Worm (Caenorhabditis elegans) whole organism, late embryonic: ENCODE measurements around the gene C37C3.9.

Experiments used
- C08G9.2 ChIP-seq: sonication (generic microtip); optimal IDR thresholded peaks from 2 replicates; lab custom pipeline; 2016; ENCODE audit warnings: mild to moderate bottlenecking, missing genetic modification characterization, moderate library complexity, missing compliant biosample characterization
- F13H6.1 ChIP-seq: sonication (generic microtip); optimal IDR thresholded peaks from 2 replicates; lab custom pipeline; 2016; ENCODE audit warnings: missing genetic modification characterization, missing compliant biosample characterization
- K02D7.2 ChIP-seq: sonication (generic microtip); optimal IDR thresholded peaks from 2 replicates; lab custom pipeline; 2017; ENCODE audit warnings: mild to moderate bottlenecking, missing genetic modification characterization, missing compliant biosample characterization
- K09A11.1 ChIP-seq: sonication (generic microtip); optimal IDR thresholded peaks from 2 replicates; lab custom pipeline; 2017; ENCODE audit warnings: antibody characterized with exemption, mild to moderate bottlenecking, missing genetic modification characterization, missing compliant biosample characterization; ENCODE audit not compliant: insufficient read depth
- ceh-14 ChIP-seq: sonication (generic microtip); optimal IDR thresholded peaks from 2 replicates; lab custom pipeline; 2016; ENCODE audit warnings: missing genotype, missing genetic modification characterization, missing compliant biosample characterization
- ceh-19 ChIP-seq: fragments of 200-800 bp; sonication (Bioruptor generic); optimal IDR thresholded peaks from 2 replicates; lab custom pipeline; 2018; ENCODE audit warnings: mild to moderate bottlenecking, missing genetic modification characterization, missing compliant biosample characterization
- ceh-2 ChIP-seq: sonication (generic microtip); optimal IDR thresholded peaks from 2 replicates; lab custom pipeline; 2016; ENCODE audit warnings: missing genotype, missing genetic modification characterization, missing compliant biosample characterization
- ceh-30 ChIP-seq: fragments of 150-350 bp; optimal IDR thresholded peaks from 2 replicates; lab custom pipeline; 2014; ENCODE audit warnings: missing biosample characterization, missing genetic modification characterization
- ceh-45 ChIP-seq: fragments of 200-800 bp; sonication (Bioruptor generic); IDR thresholded peaks from 2 replicates; pipeline ENCODE4 v1.3.6; 2022; ENCODE audit warnings: missing genetic modification reagents, missing genetic modification characterization, missing compliant biosample characterization
- ceh-48 ChIP-seq: sonication (generic microtip); optimal IDR thresholded peaks from 2 replicates; lab custom pipeline; 2016; ENCODE audit warnings: missing genetic modification characterization, inconsistent platforms, missing compliant biosample characterization
- ceh-6 ChIP-seq: fragments of 200-800 bp; sonication (Bioruptor generic); optimal IDR thresholded peaks from 2 replicates; lab custom pipeline; 2018; ENCODE audit warnings: mild to moderate bottlenecking, missing genetic modification characterization, missing compliant biosample characterization
- elt-2 ChIP-seq: sonication (generic microtip); optimal IDR thresholded peaks from 2 replicates; lab custom pipeline; 2016; ENCODE audit warnings: missing genetic modification reagents, missing genetic modification characterization, missing compliant biosample characterization
- eyg-1 ChIP-seq: sonication (generic microtip); optimal IDR thresholded peaks from 2 replicates; lab custom pipeline; 2016; ENCODE audit warnings: missing genotype, missing genetic modification characterization, missing compliant biosample characterization
- hlh-13 ChIP-seq: fragments of 200-800 bp; sonication (Bioruptor generic); optimal IDR thresholded peaks from 2 replicates; lab custom pipeline; 2018; ENCODE audit warnings: mild to moderate bottlenecking, missing genetic modification characterization, missing compliant biosample characterization
- hlh-15 ChIP-seq: sonication (generic microtip); optimal IDR thresholded peaks from 2 replicates; lab custom pipeline; 2016; ENCODE audit warnings: missing genetic modification characterization, missing compliant biosample characterization
- hlh-30 ChIP-seq: sonication (generic microtip); optimal IDR thresholded peaks from 2 replicates; lab custom pipeline; 2017; ENCODE audit warnings: antibody characterized with exemption, missing genetic modification characterization, missing compliant biosample characterization; ENCODE audit not compliant: insufficient read depth
- hlh-6 ChIP-seq: sonication (generic microtip); optimal IDR thresholded peaks from 2 replicates; lab custom pipeline; 2016; ENCODE audit warnings: missing genotype, missing genetic modification characterization, missing compliant biosample characterization
- hlh-8 ChIP-seq: sonication (generic microtip); optimal IDR thresholded peaks from 2 replicates; lab custom pipeline; 2016; ENCODE audit warnings: missing genotype, missing genetic modification characterization, missing compliant biosample characterization
- lim-6 ChIP-seq: sonication (generic microtip); optimal IDR thresholded peaks from 2 replicates; lab custom pipeline; 2016; ENCODE audit warnings: missing genetic modification characterization, missing compliant biosample characterization
- lin-11 ChIP-seq: fragments of 200-800 bp; sonication (Bioruptor generic); optimal IDR thresholded peaks from 2 replicates; lab custom pipeline; 2018; ENCODE audit warnings: mild to moderate bottlenecking, missing genetic modification characterization, missing compliant biosample characterization
- madf-2 ChIP-seq: sonication (generic microtip); optimal IDR thresholded peaks from 2 replicates; lab custom pipeline; 2017; ENCODE audit warnings: missing genetic modification characterization, missing compliant biosample characterization
- mec-3 ChIP-seq: sonication (generic microtip); optimal IDR thresholded peaks from 2 replicates; lab custom pipeline; 2016; ENCODE audit warnings: borderline replicate concordance, missing genetic modification characterization, missing compliant biosample characterization
- nfya-1 ChIP-seq: sonication (generic microtip); optimal IDR thresholded peaks from 2 replicates; lab custom pipeline; 2017; ENCODE audit warnings: missing genetic modification characterization, mild to moderate bottlenecking, missing compliant biosample characterization, antibody characterized with exemption, moderate library complexity
- npax-4 ChIP-seq: sonication (generic microtip); optimal IDR thresholded peaks from 2 replicates; lab custom pipeline; 2016; ENCODE audit warnings: missing genetic modification characterization, missing compliant biosample characterization
- odd-2 ChIP-seq: sonication (generic microtip); optimal IDR thresholded peaks from 2 replicates; lab custom pipeline; 2017; ENCODE audit warnings: antibody characterized with exemption, mild to moderate bottlenecking, missing genetic modification characterization, missing compliant biosample characterization
- pat-9 ChIP-seq: fragments of 200-800 bp; sonication (Bioruptor generic); optimal IDR thresholded peaks from 2 replicates; lab custom pipeline; 2018; ENCODE audit warnings: mild to moderate bottlenecking, missing genetic modification characterization, moderate library complexity, missing compliant biosample characterization
- pha-2 ChIP-seq: sonication (generic microtip); optimal IDR thresholded peaks from 2 replicates; lab custom pipeline; 2017; ENCODE audit warnings: mild to moderate bottlenecking, missing genetic modification characterization, missing compliant biosample characterization
- pha-4 ChIP-seq: fragments of 150-350 bp; optimal IDR thresholded peaks from 2 replicates; lab custom pipeline; 2018; ENCODE audit warnings: missing biosample characterization, missing genetic modification reagents, missing genetic modification characterization
- pqm-1 ChIP-seq: sonication (generic microtip); optimal IDR thresholded peaks from 2 replicates; lab custom pipeline; 2016; ENCODE audit warnings: missing genetic modification characterization, missing compliant biosample characterization
- pros-1 ChIP-seq: fragments of 150-350 bp; optimal IDR thresholded peaks from 2 replicates; lab custom pipeline; 2014; ENCODE audit warnings: missing biosample characterization, missing genetic modification reagents, missing genetic modification characterization
- ref-2 ChIP-seq: sonication (generic microtip); optimal IDR thresholded peaks from 2 replicates; lab custom pipeline; 2016; ENCODE audit warnings: missing genetic modification characterization, missing compliant biosample characterization
- sox-4 ChIP-seq: sonication (generic microtip); optimal IDR thresholded peaks from 2 replicates; lab custom pipeline; 2017; ENCODE audit warnings: mild to moderate bottlenecking, missing genetic modification characterization, inconsistent platforms, missing compliant biosample characterization
- tbx-2 ChIP-seq: sonication (generic microtip); optimal IDR thresholded peaks from 2 replicates; lab custom pipeline; 2016; ENCODE audit warnings: missing genetic modification characterization, missing compliant biosample characterization
- tbx-7 ChIP-seq: sonication (generic microtip); optimal IDR thresholded peaks from 2 replicates; lab custom pipeline; 2016; ENCODE audit warnings: missing genotype, missing genetic modification characterization, missing compliant biosample characterization
- unc-3 ChIP-seq, 2 experiments: fragments of 200-800 bp in 1 of 2; sonication (Bioruptor generic) in 1 of 2; sonication (generic microtip) in 1 of 2; conservative IDR thresholded peaks in 1 of 2; optimal IDR thresholded peaks in 1 of 2; 2 replicates each; pipeline versions ENCODE4 v1.3.6 to Lab custom; 2016 to 2022; ENCODE audit warnings: missing compliant biosample characterization in 2 of 2, missing genetic modification characterization in 2 of 2, missing genetic modification reagents in 1 of 2
- unc-55 ChIP-seq: sonication (generic microtip); optimal IDR thresholded peaks from 2 replicates; lab custom pipeline; 2017; ENCODE audit warnings: missing biosample characterization, missing genetic modification reagents, missing genetic modification characterization
- ztf-16 ChIP-seq: sonication (generic microtip); optimal IDR thresholded peaks from 2 replicates; lab custom pipeline; 2017; ENCODE audit warnings: missing genetic modification characterization, missing compliant biosample characterization

C37C3.9 gene

ce11 chrV:7837809-7838208, 16.7 kb downstream of the C37C3.9 start, which contains the start of gene ttr-33:
Gene ttr-33 (minus strand): TSS chrV:7837909.
- no peak for TF ChIP-seq ceh-6 (GFP tag; lab: Kevin White, UChicago)
- no peak for TF ChIP-seq pha-2
- no peak for TF ChIP-seq ceh-2 (tag; lab: Kevin White, UChicago)
- TF ChIP-seq, all 69 proteins: peak for 0

- TF ChIP-seq hlh-30 (tag; lab: Kevin White, UChicago) (peak; percentile 39), ref-2 (tag; lab: Kevin White, UChicago) (no peak)
- TF ChIP-seq, all 69 proteins: peak for 1
Measured at ce11 chrV:7836911-7837310, 17.6 kb downstream of the C37C3.9 start, which contains the start of gene txt-5. Gene txt-5 (minus strand): TSS chrV:7837134.

ce11 chrV:7830952-7831351, 23.5 kb downstream of the C37C3.9 start:
- TF ChIP-seq K09A11.1 (tag; lab: Kevin White, UChicago) (no peak), ztf-16 (tag; lab: Kevin White, UChicago) (no peak), hlh-8 (tag; lab: Kevin White, UChicago) (no peak), ceh-48 (tag; lab: Kevin White, UChicago) (no peak), mec-3 (tag; lab: Kevin White, UChicago) (no peak), tbx-7 (tag; lab: Kevin White, UChicago) (no peak), odd-2 (tag; lab: Kevin White, UChicago) (no peak), F13H6.1 (tag; lab: Kevin White, UChicago) (no peak), tbx-2 (tag; lab: Kevin White, UChicago) (no peak), npax-4 (tag; lab: Kevin White, UChicago) (no peak), ceh-14 (tag; lab: Kevin White, UChicago) (no peak), unc-3 (GFP tag; conservative IDR thresholded peaks at IDR 0.05; lab: Robert Waterston, UW) (no peak), unc-3 (tag; optimal IDR thresholded peaks at IDR 0.05; lab: Kevin White, UChicago) (no peak), pat-9 (tag; lab: Kevin White, UChicago) (no peak), lim-6 (no peak), sox-4 (tag; lab: Kevin White, UChicago) (no peak), eyg-1 (tag; lab: Kevin White, UChicago) (no peak)

- TF ChIP-seq ceh-6 (GFP tag; lab: Kevin White, UChicago) = no peak
- TF ChIP-seq ceh-30 (tag; lab: Kevin White, UChicago) = no peak
- TF ChIP-seq ceh-14 (tag; lab: Kevin White, UChicago) = no peak
- TF ChIP-seq K09A11.1 (tag; lab: Kevin White, UChicago) = no peak
- no peak for TF ChIP-seq ceh-19 (GFP tag; lab: Kevin White, UChicago)
- no peak for TF ChIP-seq odd-2 (tag; lab: Kevin White, UChicago)
- no peak for TF ChIP-seq hlh-15 (tag; lab: Kevin White, UChicago)
- TF ChIP-seq pha-2 = no peak
- TF ChIP-seq K02D7.2 (tag; lab: Kevin White, UChicago) = no peak
- TF ChIP-seq hlh-13 (GFP tag; lab: Kevin White, UChicago) = no peak
- no peak for TF ChIP-seq ceh-2 (tag; lab: Kevin White, UChicago)
- TF ChIP-seq hlh-6 (tag; lab: Kevin White, UChicago) = no peak
- TF ChIP-seq nfya-1 (tag; lab: Kevin White, UChicago) = no peak
- TF ChIP-seq madf-2 (tag; lab: Kevin White, UChicago) = no peak
- no peak for TF ChIP-seq hlh-8 (tag; lab: Kevin White, UChicago)
- TF ChIP-seq C08G9.2 (tag; lab: Kevin White, UChicago) = no peak
Measured at ce11 chrV:7826917-7827316, 27.6 kb downstream of the C37C3.9 start, which contains the start of gene mig-6. Gene mig-6 (plus strand): TSS chrV:7827217.

- no peak for TF ChIP-seq pha-4 (tag; lab: Kevin White, UChicago)
- no peak for TF ChIP-seq elt-2 (tag; lab: Kevin White, UChicago)
- no peak for TF ChIP-seq lin-11
- TF ChIP-seq lim-6 = no peak
- no peak for TF ChIP-seq pros-1 (tag; lab: Kevin White, UChicago)
- TF ChIP-seq tbx-7 (tag; lab: Kevin White, UChicago) = no peak
- TF ChIP-seq unc-55 (GFP tag; lab: Kevin White, UChicago) = peak; percentile 3
- TF ChIP-seq ceh-45 (GFP tag; lab: Robert Waterston, UW) = no peak
- no peak for TF ChIP-seq pqm-1 (tag; lab: Kevin White, UChicago)
- TF ChIP-seq hlh-8 (tag; lab: Kevin White, UChicago) = peak; percentile 64
- TF ChIP-seq, all 69 proteins: peak for 2
Measured at ce11 chrV:7826362-7826761, 28.1 kb downstream of the C37C3.9 start.
